Fruit fly (Drosophila melanogaster) whole organism, pupa: ENCODE data around the gene CG8319.

ENCODE experiments used
- CG10348 ChIP-seq: fragments of 200-800 bp; sonication (Bioruptor generic); IDR thresholded peaks from 2 replicates; pipeline ENCODE4 v1.3.6; 2022; ENCODE audit warnings: missing biosample characterization, missing genetic modification characterization
- CG12605 ChIP-seq: fragments of 200-800 bp; sonication (Bioruptor generic); IDR thresholded peaks from 2 replicates; pipeline ENCODE4 v1.3.6; 2022; ENCODE audit warnings: missing biosample characterization, missing genetic modification characterization
- CG13204 ChIP-seq: fragments of 200-800 bp; sonication (Bioruptor generic); optimal IDR thresholded peaks from 2 replicates; lab custom pipeline; 2018; ENCODE audit warnings: missing biosample characterization, mild to moderate bottlenecking, missing genetic modification characterization, moderate library complexity
- CG14655 ChIP-seq: fragments of 200-800 bp; sonication (Bioruptor generic); optimal IDR thresholded peaks from 3 replicates; lab custom pipeline; 2017; ENCODE audit warnings: mild to moderate bottlenecking, missing biosample characterization, missing genetic modification reagents, missing genetic modification characterization
- CG15710 ChIP-seq: fragments of 200-800 bp; sonication (Bioruptor generic); optimal IDR thresholded peaks from 2 replicates; lab custom pipeline; 2018; ENCODE audit warnings: missing biosample characterization, mild to moderate bottlenecking, missing genetic modification characterization, moderate library complexity
- CG17806 ChIP-seq: fragments of 200-800 bp; sonication (Bioruptor generic); optimal IDR thresholded peaks from 2 replicates; lab custom pipeline; 2018; ENCODE audit warnings: missing biosample characterization, mild to moderate bottlenecking, missing genetic modification characterization, moderate library complexity
- CG32121 ChIP-seq: fragments of 200-800 bp; sonication (Bioruptor generic); IDR thresholded peaks from 2 replicates; pipeline ENCODE4 v1.3.6; 2022; ENCODE audit warnings: missing biosample characterization, missing genetic modification characterization
- CG34367 ChIP-seq: fragments of 200-800 bp; sonication (Bioruptor generic); optimal IDR thresholded peaks from 2 replicates; lab custom pipeline; 2018; ENCODE audit warnings: missing biosample characterization, mild to moderate bottlenecking, missing genetic modification characterization
- CG4496 ChIP-seq: fragments of 200-800 bp; sonication (Bioruptor generic); IDR thresholded peaks from 3 replicates; pipeline ENCODE4 v1.3.6; 2022; ENCODE audit warnings: missing biosample characterization, missing genetic modification characterization
- CG8159 ChIP-seq: fragments of 200-800 bp; sonication (Bioruptor generic); optimal IDR thresholded peaks from 3 replicates; lab custom pipeline; 2018; ENCODE audit warnings: missing biosample characterization, mild to moderate bottlenecking, missing genetic modification characterization, moderate library complexity
- CG8301 ChIP-seq: fragments of 200-800 bp; sonication (Bioruptor generic); optimal IDR thresholded peaks from 2 replicates; lab custom pipeline; 2018; ENCODE audit warnings: missing biosample characterization, mild to moderate bottlenecking, missing genetic modification characterization
- CG9948 ChIP-seq: fragments of 200-800 bp; sonication (Bioruptor generic); optimal IDR thresholded peaks from 2 replicates; lab custom pipeline; 2018; ENCODE audit warnings: missing biosample characterization, mild to moderate bottlenecking, missing genetic modification characterization, moderate library complexity
- D1 ChIP-seq: fragments of 200-800 bp; sonication (Bioruptor generic); optimal IDR thresholded peaks from 2 replicates; lab custom pipeline; 2018; ENCODE audit warnings: missing biosample characterization, mild to moderate bottlenecking, missing genetic modification characterization, moderate library complexity
- EcR ChIP-seq: fragments of 200-800 bp; sonication (Bioruptor generic); optimal IDR thresholded peaks from 3 replicates; lab custom pipeline; 2019; ENCODE audit warnings: missing biosample characterization, missing genetic modification characterization, mild to moderate bottlenecking, moderate library complexity, missing genetic modification reagents
- Ets98B ChIP-seq: fragments of 200-800 bp; sonication (Bioruptor generic); IDR thresholded peaks from 2 replicates; pipeline ENCODE4 v1.3.6; 2022; ENCODE audit warnings: missing biosample characterization, missing genetic modification characterization
- Pif1A ChIP-seq: fragments of 200-800 bp; sonication (Bioruptor generic); optimal IDR thresholded peaks from 3 replicates; lab custom pipeline; 2016; ENCODE audit warnings: missing biosample characterization, missing genetic modification characterization
- Pif1B ChIP-seq: fragments of 200-800 bp; sonication (Bioruptor generic); optimal IDR thresholded peaks from 3 replicates; lab custom pipeline; 2016; ENCODE audit warnings: missing biosample characterization, missing genetic modification characterization
- Snoo ChIP-seq: fragments of 200-800 bp; sonication (Bioruptor generic); optimal IDR thresholded peaks from 3 replicates; lab custom pipeline; 2017; ENCODE audit warnings: missing biosample characterization, mild to moderate bottlenecking, missing genetic modification characterization, inconsistent platforms
- fd96Ca ChIP-seq: fragments of 200-800 bp; sonication (Bioruptor generic); IDR thresholded peaks from 3 replicates; pipeline ENCODE4 v1.3.6; 2022; ENCODE audit warnings: missing biosample characterization, missing genetic modification characterization
- gl ChIP-seq: fragments of 200-800 bp; sonication (Bioruptor generic); optimal IDR thresholded peaks from 2 replicates; lab custom pipeline; 2018; ENCODE audit warnings: missing biosample characterization, mild to moderate bottlenecking, missing genetic modification characterization
- rn ChIP-seq: fragments of 200-800 bp; sonication (Bioruptor generic); IDR thresholded peaks from 2 replicates; pipeline ENCODE4 v1.3.6; 2022; ENCODE audit warnings: missing biosample characterization, missing genetic modification characterization

The CG8319 gene

dm6 chr3R:9646104-9646707 lies 19.1 kb downstream of the CG8319 start, which contains the start of gene Fst:
Gene Fst, minus strand, starts transcription at chr3R:9646154.
- no peak for TF ChIP-seq CG34367 (tag; lab: Kevin White, UChicago)
- no peak for TF ChIP-seq Snoo
- TF ChIP-seq CG12605 (GFP tag; lab: Robert Waterston, UW): no peak
- TF ChIP-seq CG14655 (GFP tag; lab: Kevin White, UChicago): no peak
- no peak for TF ChIP-seq CG9948 (tag; lab: Kevin White, UChicago)

dm6 chr3R:9665405-9665804 lies 38.3 kb downstream of the CG8319 start:
- TF ChIP-seq gl (tag; lab: Kevin White, UChicago) (no peak), CG34367 (tag; lab: Kevin White, UChicago) (no peak), CG17806 (tag; lab: Kevin White, UChicago) (no peak), CG32121 (no peak), Pif1B (GFP tag; lab: Kevin White, UChicago) (no peak), CG8301 (tag; lab: Kevin White, UChicago) (no peak), CG12605 (GFP tag; lab: Robert Waterston, UW) (no peak), CG14655 (GFP tag; lab: Kevin White, UChicago) (no peak), D1 (tag; lab: Kevin White, UChicago) (no peak), CG4496 (GFP tag; lab: Robert Waterston, UW) (no peak), Snoo (no peak), EcR (GFP tag; lab: Kevin White, UChicago) (no peak), CG10348 (GFP tag; lab: Robert Waterston, UW) (no peak), CG15710 (tag; lab: Kevin White, UChicago) (no peak), CG8159 (tag; lab: Kevin White, UChicago) (no peak), CG13204 (GFP tag; lab: Kevin White, UChicago) (no peak), fd96Ca (GFP tag; lab: Robert Waterston, UW) (no peak), Pif1A (GFP tag; lab: Kevin White, UChicago) (no peak), Ets98B (GFP tag; lab: Robert Waterston, UW) (no peak), rn (no peak)

- TF ChIP-seq Snoo (no peak), Pif1B (GFP tag; lab: Kevin White, UChicago) (no peak), CG4496 (GFP tag; lab: Robert Waterston, UW) (no peak), EcR (GFP tag; lab: Kevin White, UChicago) (no peak), CG14655 (GFP tag; lab: Kevin White, UChicago) (no peak), CG34367 (tag; lab: Kevin White, UChicago) (no peak), D1 (tag; lab: Kevin White, UChicago) (no peak), CG8301 (tag; lab: Kevin White, UChicago) (no peak), CG13204 (GFP tag; lab: Kevin White, UChicago) (no peak), gl (tag; lab: Kevin White, UChicago) (no peak), CG8159 (tag; lab: Kevin White, UChicago) (no peak), CG12605 (GFP tag; lab: Robert Waterston, UW) (no peak), Pif1A (GFP tag; lab: Kevin White, UChicago) (no peak), rn (no peak), CG32121 (no peak)
Observed at dm6 chr3R:9673207-9673606, 46.1 kb downstream of the CG8319 start.

- TF ChIP-seq CG17806 (tag; lab: Kevin White, UChicago) (no peak), CG9948 (tag; lab: Kevin White, UChicago) (no peak), Pif1A (GFP tag; lab: Kevin White, UChicago) (no peak), Ets98B (GFP tag; lab: Robert Waterston, UW) (no peak), CG32121 (no peak), CG12605 (GFP tag; lab: Robert Waterston, UW) (no peak), EcR (GFP tag; lab: Kevin White, UChicago) (no peak), CG8301 (tag; lab: Kevin White, UChicago) (no peak), CG8159 (tag; lab: Kevin White, UChicago) (no peak), CG13204 (GFP tag; lab: Kevin White, UChicago) (no peak), CG10348 (GFP tag; lab: Robert Waterston, UW) (no peak), CG14655 (GFP tag; lab: Kevin White, UChicago) (no peak), fd96Ca (GFP tag; lab: Robert Waterston, UW) (no peak), CG15710 (tag; lab: Kevin White, UChicago) (no peak), CG4496 (GFP tag; lab: Robert Waterston, UW) (no peak), D1 (tag; lab: Kevin White, UChicago) (no peak), gl (tag; lab: Kevin White, UChicago) (no peak), rn (no peak)
Observed at dm6 chr3R:9674196-9674693, 47.1 kb downstream of the CG8319 start, which contains the start of gene Dhc1. Gene Dhc1, minus strand, starts transcription at chr3R:9674643.

dm6 chr3R:9674968-9675573 lies 48.0 kb downstream of the CG8319 start, which contains the start of gene Nepl12:
Gene Nepl12, plus strand, starts transcription at chr3R:9675523.
- TF ChIP-seq rn (no peak), CG12605 (GFP tag; lab: Robert Waterston, UW) (peak; percentile 41; the same call in 1 of the 2 replicates)
